Fruit fly (Drosophila melanogaster) whole organism, wandering third instar larva: Measurements from ENCODE around the gene CG18130.

ENCODE experiments used
- CrebA ChIP-seq: fragments of 200-800 bp; sonication (Bioruptor generic); optimal IDR thresholded peaks from 2 replicates; lab custom pipeline; 2016; ENCODE audit warnings: missing biosample characterization, mild to moderate bottlenecking, missing genetic modification characterization, borderline replicate concordance
- Dfd ChIP-seq: fragments of >200 bp; optimal IDR thresholded peaks from 2 replicates; lab custom pipeline; 2017; ENCODE audit warnings: missing biosample characterization, missing genetic modification characterization
- Dif ChIP-seq: fragments of 200-275, 200-300 bp; sonication (Bioruptor generic); optimal IDR thresholded peaks from 2 replicates; lab custom pipeline; 2018; ENCODE audit warnings: missing biosample characterization, missing genetic modification characterization; ENCODE audit not compliant: partially characterized antibody
- GATAd ChIP-seq: sonication (Bioruptor generic); optimal IDR thresholded peaks from 2 replicates; lab custom pipeline; 2016; ENCODE audit warnings: missing biosample characterization, missing genetic modification characterization
- HLH106 ChIP-seq: fragments of 200-800 bp; optimal IDR thresholded peaks from 3 replicates; lab custom pipeline; 2019; ENCODE audit warnings: missing biosample characterization, mild to moderate bottlenecking, missing genetic modification characterization, moderate library complexity
- Hnf4 ChIP-seq: fragments of 200-800 bp; sonication (Bioruptor generic); optimal IDR thresholded peaks from 2 replicates; lab custom pipeline; 2016; ENCODE audit warnings: missing biosample characterization, mild to moderate bottlenecking, missing genetic modification characterization
- Hr78 ChIP-seq: fragments of >200 bp; optimal IDR thresholded peaks from 2 replicates; lab custom pipeline; 2017; ENCODE audit warnings: missing biosample characterization, missing genetic modification characterization
- Hr83 ChIP-seq: fragments of 200-300 bp; sonication (Bioruptor generic); optimal IDR thresholded peaks from 2 replicates; lab custom pipeline; 2016; ENCODE audit warnings: missing biosample characterization, mild to moderate bottlenecking, missing genetic modification characterization, moderate library complexity; ENCODE audit not compliant: poor library complexity, severe bottlenecking
- Jra ChIP-seq: sonication (Bioruptor generic); optimal IDR thresholded peaks from 2 replicates; lab custom pipeline; 2016; ENCODE audit warnings: missing biosample characterization, missing genetic modification characterization
- Mio ChIP-seq: sonication (Bioruptor generic); optimal IDR thresholded peaks from 2 replicates; lab custom pipeline; 2016; ENCODE audit warnings: missing biosample characterization, missing genetic modification characterization
- Myc ChIP-seq: fragments of >200 bp; optimal IDR thresholded peaks from 2 replicates; lab custom pipeline; 2017
- N ChIP-seq: fragments of >200 bp; optimal IDR thresholded peaks from 2 replicates; lab custom pipeline; 2018; ENCODE audit warnings: missing biosample characterization, missing external identifiers, missing genetic modification characterization
- OdsH ChIP-seq: fragments of 200-800 bp; sonication (Bioruptor generic); optimal IDR thresholded peaks from 2 replicates; lab custom pipeline; 2016; ENCODE audit warnings: missing biosample characterization, mild to moderate bottlenecking, missing genetic modification characterization
- Rel ChIP-seq, 2 experiments: fragments of 200-800 bp; sonication (Bioruptor generic) in 1 of 2; optimal IDR thresholded peaks; 2 replicates in 1 of 2; 3 replicates in 1 of 2; lab custom pipeline; 2016 to 2019; ENCODE audit warnings: mild to moderate bottlenecking in 2 of 2, missing biosample characterization in 2 of 2, missing genetic modification characterization in 2 of 2, moderate library complexity in 1 of 2
- Sp1 ChIP-seq: fragments of 200-800 bp; sonication (Bioruptor generic); optimal IDR thresholded peaks from 3 replicates; lab custom pipeline; 2019; ENCODE audit warnings: missing biosample characterization, mild to moderate bottlenecking, missing genetic modification characterization, moderate library complexity
- Vsx2 ChIP-seq: fragments of 200-300, 225-300 bp; sonication (Bioruptor generic); optimal IDR thresholded peaks from 2 replicates; lab custom pipeline; 2018; ENCODE audit warnings: missing biosample characterization, missing genetic modification characterization; ENCODE audit not compliant: partially characterized antibody
- br ChIP-seq: fragments of 200-800 bp; sonication (Bioruptor generic); optimal IDR thresholded peaks from 2 replicates; lab custom pipeline; 2016; ENCODE audit warnings: missing biosample characterization, missing genetic modification characterization
- brk ChIP-seq: fragments of 200-800 bp; sonication (Bioruptor generic); optimal IDR thresholded peaks from 2 replicates; lab custom pipeline; 2016; ENCODE audit warnings: missing biosample characterization, mild to moderate bottlenecking, missing genetic modification characterization
- dmrt93B ChIP-seq: fragments of 200-800 bp; sonication (Bioruptor generic); optimal IDR thresholded peaks from 2 replicates; lab custom pipeline; 2018; ENCODE audit warnings: missing biosample characterization, mild to moderate bottlenecking, missing genetic modification characterization
- dsf ChIP-seq: sonication (Bioruptor generic); optimal IDR thresholded peaks from 2 replicates; lab custom pipeline; 2016; ENCODE audit warnings: missing biosample characterization, missing genetic modification characterization, borderline replicate concordance
- ey ChIP-seq: fragments of 200-800 bp; sonication (Bioruptor generic); optimal IDR thresholded peaks from 2 replicates; lab custom pipeline; 2016; ENCODE audit warnings: missing biosample characterization, missing genetic modification characterization
- foxo ChIP-seq, 2 experiments: fragments of 200-800 bp; sonication (Bioruptor generic); optimal IDR thresholded peaks; 2 replicates in 1 of 2; 3 replicates in 1 of 2; lab custom pipeline; 2016 to 2017; ENCODE audit warnings: missing biosample characterization in 2 of 2, missing genetic modification characterization in 2 of 2
- fru ChIP-seq: fragments of 200-800 bp; sonication (Bioruptor generic); optimal IDR thresholded peaks from 3 replicates; lab custom pipeline; 2016; ENCODE audit warnings: missing biosample characterization, mild to moderate bottlenecking, missing genetic modification characterization
- h ChIP-seq: fragments of 200-800 bp; sonication (Bioruptor generic); optimal IDR thresholded peaks from 3 replicates; lab custom pipeline; 2016; ENCODE audit warnings: missing biosample characterization, mild to moderate bottlenecking, missing genetic modification characterization
- jim ChIP-seq: fragments of 175-275, 200-325 bp; sonication (Bioruptor generic); optimal IDR thresholded peaks from 2 replicates; lab custom pipeline; 2016; ENCODE audit warnings: missing biosample characterization, mild to moderate bottlenecking, missing genetic modification characterization
- lola ChIP-seq: fragments of >200 bp; optimal IDR thresholded peaks from 2 replicates; lab custom pipeline; 2017; ENCODE audit warnings: missing biosample characterization, missing genetic modification characterization
- psq ChIP-seq: fragments of 200-800 bp; sonication (Bioruptor generic); optimal IDR thresholded peaks from 3 replicates; lab custom pipeline; 2017; ENCODE audit warnings: missing biosample characterization, mild to moderate bottlenecking, missing genetic modification characterization, moderate library complexity
- rgr ChIP-seq: fragments of 200-800 bp; sonication (Bioruptor generic); optimal IDR thresholded peaks from 3 replicates; lab custom pipeline; 2016; ENCODE audit warnings: missing biosample characterization, mild to moderate bottlenecking, missing genetic modification characterization
- sage ChIP-seq: fragments of 200-800 bp; sonication (Bioruptor generic); optimal IDR thresholded peaks from 2 replicates; lab custom pipeline; 2016; ENCODE audit warnings: missing biosample characterization, mild to moderate bottlenecking, missing genetic modification characterization
- sv ChIP-seq: fragments of 200-800 bp; sonication (Bioruptor generic); optimal IDR thresholded peaks from 3 replicates; lab custom pipeline; 2016; ENCODE audit warnings: missing biosample characterization, missing genetic modification characterization
- tai ChIP-seq: sonication (Bioruptor generic); optimal IDR thresholded peaks from 2 replicates; lab custom pipeline; 2016; ENCODE audit warnings: missing biosample characterization, missing genetic modification characterization
- usp ChIP-seq: fragments of >200 bp; optimal IDR thresholded peaks from 2 replicates; lab custom pipeline; 2017; ENCODE audit warnings: missing biosample characterization, missing genetic modification characterization
- woc ChIP-seq: sonication (Bioruptor generic); optimal IDR thresholded peaks from 2 replicates; lab custom pipeline; 2016; ENCODE audit warnings: missing biosample characterization, mild to moderate bottlenecking, missing genetic modification characterization

The CG18130 gene

DNA sequence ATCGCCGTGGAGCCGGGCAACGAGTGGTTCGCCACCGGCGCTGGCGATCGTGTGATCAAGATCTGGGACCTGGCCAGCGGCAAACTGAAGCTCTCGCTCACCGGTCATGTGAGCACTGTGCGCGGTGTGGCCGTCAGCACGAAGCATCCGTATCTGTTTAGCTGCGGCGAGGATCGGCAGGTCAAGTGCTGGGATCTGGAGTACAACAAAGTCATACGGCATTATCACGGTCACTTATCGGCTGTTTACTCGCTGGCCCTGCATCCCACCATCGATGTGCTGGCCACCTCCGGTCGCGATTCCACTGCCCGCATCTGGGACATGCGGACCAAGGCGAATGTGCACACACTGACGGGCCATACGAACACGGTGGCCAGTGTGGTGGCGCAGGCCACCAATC is 29.2 kb upstream of the CG18130 start:
- TF ChIP-seq fru (GFP tag; lab: Kevin White, UChicago) (no peak), sv (no peak), Jra (no peak), N (GFP tag; lab: Kevin White, UChicago) (no peak), dmrt93B (GFP tag; lab: Kevin White, UChicago) (no peak), Hr83 (GFP tag; lab: Kevin White, UChicago) (no peak), Hnf4 (GFP tag; lab: Kevin White, UChicago) (no peak), foxo (GFP tag; optimal IDR thresholded peaks at IDR 0.05; lab: Kevin White, UChicago) (no peak), woc (GFP tag; lab: Kevin White, UChicago) (no peak), OdsH (GFP tag; lab: Kevin White, UChicago) (no peak), lola (GFP tag; lab: Kevin White, UChicago) (no peak), Sp1 (GFP tag; lab: Kevin White, UChicago) (no peak), psq (GFP tag; lab: Kevin White, UChicago) (no peak), rgr (GFP tag; lab: Kevin White, UChicago) (no peak), Rel (GFP tag; optimal IDR thresholded peaks at IDR 0.05; lab: Kevin White, UChicago) (no peak), Rel (tag; optimal IDR thresholded peaks at IDR 0.05; lab: Kevin White, UChicago) (no peak), Vsx2 (GFP tag; lab: Kevin White, UChicago) (no peak)

DNA sequence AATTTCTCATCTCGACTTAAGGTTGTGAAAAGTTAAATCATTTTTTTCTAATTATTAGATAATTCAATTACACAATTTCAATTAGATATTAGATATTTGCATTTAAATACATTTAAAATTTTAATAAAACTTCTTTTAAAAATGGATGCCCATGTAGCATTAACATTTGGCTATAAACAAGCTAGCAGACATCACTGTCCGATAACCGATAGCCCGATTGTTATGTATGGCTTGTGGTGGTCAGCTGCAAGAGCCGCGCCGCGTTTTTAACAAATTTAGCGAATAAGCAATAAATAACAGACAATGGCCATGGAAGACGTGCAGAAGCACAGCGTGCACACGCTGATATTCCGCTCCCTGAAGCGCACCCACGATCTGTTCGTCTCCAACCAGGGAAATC is 28.3 kb upstream of the CG18130 start, which contains the start of gene Tango4:
TSS of gene Tango4 (plus strand) at position 212 of the 400 bp plus-strand sequence.
- TF ChIP-seq Myc (lab: Kevin White, UChicago) (peak; percentile 62), woc (GFP tag; lab: Kevin White, UChicago) (peak; percentile 31), tai (no peak), HLH106 (no peak), lola (GFP tag; lab: Kevin White, UChicago) (no peak), N (GFP tag; lab: Kevin White, UChicago) (no peak)

- peak; percentile 87 for TF ChIP-seq psq (GFP tag; lab: Kevin White, UChicago)
- TF ChIP-seq ey (GFP tag; lab: Kevin White, UChicago) = no peak
- TF ChIP-seq Rel (GFP tag; optimal IDR thresholded peaks at IDR 0.05; lab: Kevin White, UChicago) = no peak
- peak; percentile 38 for TF ChIP-seq Rel (tag; optimal IDR thresholded peaks at IDR 0.05; lab: Kevin White, UChicago)
Measured at dm6 chrX:12018440-12019101, 26.0 kb upstream of the CG18130 start, which contains the start of gene Lsm12a. TSS of gene Lsm12a (plus strand) at chrX:12018640.

DNA sequence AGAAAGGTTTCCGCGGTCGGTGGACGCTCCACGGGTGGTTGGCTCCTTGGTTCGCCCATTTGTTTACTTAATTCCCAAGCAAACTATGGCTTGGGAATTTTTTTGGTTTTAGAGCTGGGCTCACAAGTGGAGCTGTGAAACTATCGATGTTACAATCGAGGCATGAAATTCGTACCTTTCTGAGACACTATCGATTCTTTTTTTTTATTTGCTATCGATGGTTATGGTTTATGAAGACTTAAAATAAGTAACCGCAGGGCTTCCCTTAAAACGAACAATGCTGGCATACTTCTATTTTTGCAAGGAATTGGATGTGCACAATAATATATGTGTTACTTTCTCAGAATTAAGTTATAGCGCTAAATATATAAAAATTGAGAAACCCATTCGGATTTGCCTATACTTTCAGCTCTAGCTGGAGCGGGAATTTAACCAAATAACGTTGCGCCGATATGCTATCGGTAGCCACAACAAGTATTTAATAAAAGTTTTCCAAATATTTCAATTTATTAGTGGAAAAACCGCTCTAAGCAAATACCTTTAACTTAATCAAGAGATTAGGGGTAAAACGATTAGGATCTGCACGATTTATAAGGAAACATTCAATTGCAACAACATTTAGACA is 25.4 kb upstream of the CG18130 start, which contains the start of gene Chrac-16:
TSS of gene Chrac-16 (minus strand) at position 147 of the 625 bp plus-strand sequence.
- TF ChIP-seq HLH106 = peak; percentile 2
- no peak for TF ChIP-seq Hr78 (GFP tag; lab: Kevin White, UChicago)
- peak; percentile 30 for TF ChIP-seq woc (GFP tag; lab: Kevin White, UChicago)
- TF ChIP-seq Rel (GFP tag; optimal IDR thresholded peaks at IDR 0.05; lab: Kevin White, UChicago) = no peak
- TF ChIP-seq Rel (tag; optimal IDR thresholded peaks at IDR 0.05; lab: Kevin White, UChicago) = peak; percentile 32
- no peak for TF ChIP-seq jim (GFP tag; lab: Kevin White, UChicago)
- TF ChIP-seq brk = no peak

- TF ChIP-seq Dif (no peak), dsf (no peak), GATAd (no peak), Hr83 (GFP tag; lab: Kevin White, UChicago) (no peak), br (peak; percentile 34), Jra (peak; percentile 52), usp (no peak), Sp1 (GFP tag; lab: Kevin White, UChicago) (peak; percentile 40), h (GFP tag; lab: Kevin White, UChicago) (peak; percentile 59), CrebA (no peak), brk (no peak), lola (GFP tag; lab: Kevin White, UChicago) (no peak), Rel (GFP tag; optimal IDR thresholded peaks at IDR 0.05; lab: Kevin White, UChicago) (no peak), Rel (tag; optimal IDR thresholded peaks at IDR 0.05; lab: Kevin White, UChicago) (peak; percentile 18), fru (GFP tag; lab: Kevin White, UChicago) (peak; percentile 79), jim (GFP tag; lab: Kevin White, UChicago) (no peak), sage (GFP tag; lab: Kevin White, UChicago) (peak; percentile 70), dmrt93B (GFP tag; lab: Kevin White, UChicago) (no peak), ey (GFP tag; lab: Kevin White, UChicago) (peak; percentile 37), Hnf4 (GFP tag; lab: Kevin White, UChicago) (peak; percentile 17), Hr78 (GFP tag; lab: Kevin White, UChicago) (no peak), OdsH (GFP tag; lab: Kevin White, UChicago) (peak; percentile 33), Dfd (GFP tag; lab: Kevin White, UChicago) (no peak), Vsx2 (GFP tag; lab: Kevin White, UChicago) (no peak), rgr (GFP tag; lab: Kevin White, UChicago) (peak; percentile 53), Myc (lab: Kevin White, UChicago) (no peak), psq (GFP tag; lab: Kevin White, UChicago) (peak; percentile 42), woc (GFP tag; lab: Kevin White, UChicago) (peak; percentile 54), foxo (GFP tag; optimal IDR thresholded peaks at IDR 0.05; lab: Kevin White, UChicago) (peak in 1 of 2 experiments; percentile 61), Mio (no peak), N (GFP tag; lab: Kevin White, UChicago) (no peak), tai (no peak)
Measured at dm6 chrX:12014800-12015389, 22.3 kb upstream of the CG18130 start.
